Fruit fly (Drosophila melanogaster): ENCODE results near the gene yellow-e2.
A peak's percentile ranks its signal among the peaks of the same experiment; 100 is the strongest.

The yellow-e2 gene

dm6 chr3R:13441703-13442102, 34.9 kb upstream of the yellow-e2 start:
- TF ChIP-seq bab1 (GFP tag; optimal IDR thresholded peaks at IDR 0.05) (no peak), Clk (GFP tag; optimal IDR thresholded peaks at IDR 0.05) (no peak), CG7045 (GFP tag; optimal IDR thresholded peaks at IDR 0.05) (no peak), Mnt (GFP tag; optimal IDR thresholded peaks at IDR 0.05) (no peak)

DNA sequence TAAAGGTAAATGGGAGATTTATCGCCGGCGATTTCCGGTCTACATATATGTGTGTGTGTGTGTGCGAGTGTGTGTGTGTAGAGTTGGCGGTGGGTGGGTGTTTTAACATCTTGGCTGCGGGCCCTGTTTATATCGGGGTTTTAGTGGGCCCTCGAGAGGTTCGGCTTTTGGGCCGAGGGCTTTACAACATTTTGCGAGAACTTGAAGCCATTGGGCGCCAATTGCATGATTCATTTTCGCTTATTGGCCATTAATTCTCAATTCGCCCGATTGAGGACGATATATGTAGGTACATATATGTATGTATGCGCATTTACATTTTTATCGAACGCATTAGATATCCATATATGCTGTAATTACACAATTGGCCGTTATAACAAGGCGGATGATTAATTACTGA, 29.0 kb upstream of the yellow-e2 start:
- no peak for TF ChIP-seq ovo (GFP tag; optimal IDR thresholded peaks at IDR 0.05)
- TF ChIP-seq Mnt (GFP tag; optimal IDR thresholded peaks at IDR 0.05), result no peak
- no peak for TF ChIP-seq tj (GFP tag; optimal IDR thresholded peaks at IDR 0.05)
- TF ChIP-seq cic (GFP tag; optimal IDR thresholded peaks at IDR 0.05), result no peak
- TF ChIP-seq Crg-1 (GFP tag; optimal IDR thresholded peaks at IDR 0.05), result no peak
- no peak for TF ChIP-seq CG11617 (GFP tag; optimal IDR thresholded peaks at IDR 0.05)
- TF ChIP-seq bab1 (GFP tag; optimal IDR thresholded peaks at IDR 0.05), result no peak
- no peak for TF ChIP-seq CG14711 (tag; optimal IDR thresholded peaks at IDR 0.05)
- no peak for TF ChIP-seq CG5204 (GFP tag; optimal IDR thresholded peaks at IDR 0.05)
- no peak for TF ChIP-seq Clk (GFP tag; optimal IDR thresholded peaks at IDR 0.05)
- TF ChIP-seq CG7045 (GFP tag; optimal IDR thresholded peaks at IDR 0.05), result no peak
- no peak for TF ChIP-seq Hr96 (GFP tag; optimal IDR thresholded peaks at IDR 0.05)
- TF ChIP-seq CG1620 (GFP tag; optimal IDR thresholded peaks at IDR 0.05), result no peak
- no peak for TF ChIP-seq CG12768 (GFP tag; optimal IDR thresholded peaks at IDR 0.05)
- TF ChIP-seq cnc (optimal IDR thresholded peaks at IDR 0.05), result no peak
- TF ChIP-seq CG7101 (tag; optimal IDR thresholded peaks at IDR 0.05), result no peak
- TF ChIP-seq toe (GFP tag; optimal IDR thresholded peaks at IDR 0.05), result no peak

DNA sequence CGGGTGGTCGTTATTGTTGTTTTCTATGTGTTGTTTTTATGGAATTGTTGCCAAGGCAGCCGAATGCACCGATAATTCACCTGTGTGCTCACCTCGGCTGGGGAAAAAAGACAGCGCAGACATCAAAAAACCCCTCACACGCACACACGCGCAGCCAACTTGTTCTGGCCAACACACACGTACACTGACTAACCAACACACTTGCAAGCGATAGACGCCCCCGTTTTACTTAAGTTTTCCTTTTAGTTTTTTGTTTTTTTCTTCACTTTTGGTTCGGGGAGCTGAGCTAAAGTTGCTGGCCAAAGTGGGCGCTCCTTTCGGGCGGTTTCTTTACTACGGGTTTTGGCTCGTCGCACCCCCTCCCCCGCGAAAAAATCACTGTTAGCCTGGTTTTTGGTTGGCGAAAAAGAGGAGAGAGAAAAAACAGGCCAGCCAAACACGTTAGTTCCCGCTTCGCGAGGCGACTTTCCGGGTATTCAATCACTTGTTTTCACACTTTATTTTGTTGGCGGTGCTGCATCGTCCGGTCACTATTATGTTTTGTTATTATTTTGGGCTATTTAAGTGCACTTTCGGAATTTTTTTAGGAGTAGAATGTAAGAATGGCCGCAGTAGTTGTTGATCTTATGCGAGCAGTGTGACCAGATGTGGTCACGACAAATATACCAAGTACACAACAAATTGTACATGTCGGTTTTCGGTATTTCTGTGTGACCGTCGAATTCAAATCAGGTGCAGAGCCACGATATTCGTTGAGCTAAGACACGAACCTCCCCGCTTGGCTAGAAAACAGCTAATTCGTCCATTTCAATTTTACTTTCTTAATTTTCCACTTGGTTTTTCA, 27.7 kb upstream of the yellow-e2 start, which contains the start of gene yrt:
yrt (minus strand) TSS at position 660 of the 844 bp plus-strand sequence.
- TF ChIP-seq CG14711 (tag; optimal IDR thresholded peaks at IDR 0.05), result no peak
- TF ChIP-seq bab1 (GFP tag; optimal IDR thresholded peaks at IDR 0.05), result peak; percentile 41
- no peak for TF ChIP-seq toe (GFP tag; optimal IDR thresholded peaks at IDR 0.05)
- peak; percentile 90 for TF ChIP-seq pad (GFP tag; optimal IDR thresholded peaks at IDR 0.05)

DNA sequence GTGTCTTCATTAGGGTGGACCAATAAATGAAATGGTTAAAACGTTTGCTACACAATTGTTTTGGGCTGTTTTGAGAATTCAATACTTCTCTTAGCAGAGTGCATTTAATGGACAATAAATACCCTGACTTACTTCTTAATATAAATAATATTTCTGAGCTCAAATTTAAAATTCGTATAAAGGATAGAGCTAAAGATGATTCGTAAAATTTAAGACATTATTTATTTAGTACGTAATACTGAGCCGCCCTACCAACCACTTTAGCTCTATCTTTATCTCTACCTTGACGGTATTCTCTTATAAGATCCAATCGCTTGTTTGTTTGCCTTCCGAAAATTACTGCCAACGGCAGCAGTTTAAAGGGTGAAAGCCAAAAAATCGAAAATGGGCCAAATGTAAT, 26.8 kb upstream of the yellow-e2 start:
- TF ChIP-seq CG7101 (tag; optimal IDR thresholded peaks at IDR 0.05) (peak; percentile 66), tj (GFP tag; optimal IDR thresholded peaks at IDR 0.05) (peak; percentile 53), Mnt (GFP tag; optimal IDR thresholded peaks at IDR 0.05) (peak; percentile 28), CG33017 (tag; optimal IDR thresholded peaks at IDR 0.05) (peak; percentile 72), CG5204 (GFP tag; optimal IDR thresholded peaks at IDR 0.05) (peak; percentile 64), CG11617 (GFP tag; optimal IDR thresholded peaks at IDR 0.05) (peak; percentile 66), bab1 (GFP tag; optimal IDR thresholded peaks at IDR 0.05) (peak; percentile 93), cnc (optimal IDR thresholded peaks at IDR 0.05) (no peak), toe (GFP tag; optimal IDR thresholded peaks at IDR 0.05) (peak; percentile 36), Clk (GFP tag; optimal IDR thresholded peaks at IDR 0.05) (no peak), kay (GFP tag; ENCODE audit: borderline replicate concordance) (peak; percentile 49), Hr96 (GFP tag; optimal IDR thresholded peaks at IDR 0.05) (no peak), CG1620 (GFP tag; optimal IDR thresholded peaks at IDR 0.05) (peak; percentile 64), pad (GFP tag; optimal IDR thresholded peaks at IDR 0.05) (no peak), Crg-1 (GFP tag; optimal IDR thresholded peaks at IDR 0.05) (peak; percentile 47), CG14711 (tag; optimal IDR thresholded peaks at IDR 0.05) (peak; percentile 57)

- TF ChIP-seq bab1 (GFP tag; optimal IDR thresholded peaks at IDR 0.05), result peak; percentile 11
- TF ChIP-seq Crg-1 (GFP tag; optimal IDR thresholded peaks at IDR 0.05), result no peak
Observed at dm6 chr3R:13428341-13429040, 21.7 kb upstream of the yellow-e2 start.

- no peak for TF ChIP-seq pad (GFP tag; optimal IDR thresholded peaks at IDR 0.05)
- TF ChIP-seq cic (GFP tag; optimal IDR thresholded peaks at IDR 0.05), result no peak
- TF ChIP-seq Mnt (GFP tag; optimal IDR thresholded peaks at IDR 0.05), result no peak
- no peak for TF ChIP-seq CG12768 (GFP tag; optimal IDR thresholded peaks at IDR 0.05)
- no peak for TF ChIP-seq cnc (optimal IDR thresholded peaks at IDR 0.05)
- TF ChIP-seq CG7045 (GFP tag; optimal IDR thresholded peaks at IDR 0.05), result no peak
- no peak for TF ChIP-seq kay (GFP tag; ENCODE audit: borderline replicate concordance)
- no peak for TF ChIP-seq tj (GFP tag; optimal IDR thresholded peaks at IDR 0.05)
- no peak for TF ChIP-seq ovo (GFP tag; optimal IDR thresholded peaks at IDR 0.05)
- no peak for TF ChIP-seq CG5204 (GFP tag; optimal IDR thresholded peaks at IDR 0.05)
Observed at dm6 chr3R:13425470-13426033, 18.8 kb upstream of the yellow-e2 start, which contains the start of gene Act87E. Act87E (plus strand) TSS chr3R:13425983.

Data from whole organism, adult.